Fruit fly (Drosophila melanogaster): ENCODE data around the gene CG14879.

CG14879 gene

DNA sequence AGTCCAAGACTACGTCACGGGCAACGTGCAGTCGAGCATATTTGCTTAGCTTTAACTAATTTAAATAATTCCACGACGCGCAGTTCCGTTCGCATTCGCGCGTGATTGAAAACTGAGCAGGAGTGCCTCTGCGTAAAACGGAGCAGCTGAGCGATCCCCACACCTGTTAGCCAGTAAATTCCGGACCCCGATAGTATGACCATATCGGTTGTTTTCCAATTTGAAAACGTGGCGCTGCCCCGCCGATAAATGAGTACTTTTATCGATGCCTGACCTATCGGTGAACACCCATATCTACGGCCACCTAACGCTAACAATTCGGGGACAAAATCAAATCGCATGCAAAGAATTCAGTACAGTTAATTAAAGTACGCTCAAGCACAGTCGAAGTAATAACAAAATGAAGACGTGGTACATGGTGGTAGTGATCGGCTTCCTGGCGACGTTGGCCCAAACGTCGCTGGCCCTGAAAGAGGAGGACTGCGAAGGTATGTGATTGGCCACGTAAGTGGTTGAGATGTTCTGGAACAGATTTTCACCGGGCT, at the start of gene CG14879, which contains the start of gene Manf:
TSS of gene CG14879 (minus strand) at position 116 of the 545 bp plus-strand sequence.
TSS of gene Manf (plus strand) at position 294 of the 545 bp plus-strand sequence.
- no peak for TF ChIP-seq CG17801 (GFP tag; optimal IDR thresholded peaks at IDR 0.05; ENCODE audit: partially characterized antibody)

dm6 chr3R:16396565-16396964, 47.5 kb upstream of the CG14879 start:
- no peak for TF ChIP-seq CG17801 (GFP tag; optimal IDR thresholded peaks at IDR 0.05; ENCODE audit: partially characterized antibody)

dm6 chr3R:16395448-16395847, 46.4 kb upstream of the CG14879 start:
- no peak for TF ChIP-seq CG17801 (GFP tag; optimal IDR thresholded peaks at IDR 0.05; ENCODE audit: partially characterized antibody)

dm6 chr3R:16394531-16394930, 45.5 kb upstream of the CG14879 start:
- no peak for TF ChIP-seq CG17801 (GFP tag; optimal IDR thresholded peaks at IDR 0.05; ENCODE audit: partially characterized antibody)

DNA sequence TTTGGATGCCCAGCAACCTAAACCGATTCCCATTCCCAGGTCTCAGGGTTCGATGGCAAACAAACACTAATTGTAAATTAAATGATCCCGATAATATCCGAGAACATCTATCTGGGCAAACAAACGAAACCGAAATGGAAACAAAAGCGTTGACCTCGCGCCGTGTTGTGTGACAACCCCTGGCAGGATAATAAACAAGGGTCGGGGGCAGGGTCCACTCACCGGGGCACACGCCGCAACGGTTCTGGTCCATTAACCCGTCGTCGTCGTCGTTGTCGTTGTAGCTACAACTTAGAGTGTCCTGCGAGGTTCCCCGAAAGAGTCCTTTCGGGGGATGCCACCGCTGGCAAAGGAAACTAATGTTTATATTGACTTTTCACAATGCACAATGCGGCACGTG, 40.1 kb upstream of the CG14879 start:
- no peak for TF ChIP-seq CG17801 (GFP tag; optimal IDR thresholded peaks at IDR 0.05; ENCODE audit: partially characterized antibody)

DNA sequence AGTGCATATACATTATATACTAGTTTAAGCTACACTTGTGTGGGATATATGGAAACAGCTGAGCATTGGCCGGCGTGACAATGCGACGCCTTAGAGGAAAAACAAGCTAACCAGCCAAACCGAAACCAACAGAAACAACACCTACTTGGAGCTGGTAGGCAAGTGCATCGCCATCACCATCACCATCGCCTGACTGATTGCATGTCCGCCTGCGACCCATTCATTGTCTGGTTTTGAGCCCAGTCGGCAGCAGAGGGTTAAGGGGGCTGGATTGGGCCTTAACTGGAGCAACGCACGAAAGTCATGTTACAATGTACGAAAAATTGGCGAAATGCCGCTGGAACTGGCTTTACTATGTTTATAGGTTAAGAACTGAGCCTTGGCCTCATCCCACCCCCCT, 38.0 kb upstream of the CG14879 start:
- no peak for TF ChIP-seq CG17801 (GFP tag; optimal IDR thresholded peaks at IDR 0.05; ENCODE audit: partially characterized antibody)

dm6 chr3R:16385586-16385985, 36.6 kb upstream of the CG14879 start:
- TF ChIP-seq CG17801 (GFP tag; optimal IDR thresholded peaks at IDR 0.05; ENCODE audit: partially characterized antibody): no peak

DNA sequence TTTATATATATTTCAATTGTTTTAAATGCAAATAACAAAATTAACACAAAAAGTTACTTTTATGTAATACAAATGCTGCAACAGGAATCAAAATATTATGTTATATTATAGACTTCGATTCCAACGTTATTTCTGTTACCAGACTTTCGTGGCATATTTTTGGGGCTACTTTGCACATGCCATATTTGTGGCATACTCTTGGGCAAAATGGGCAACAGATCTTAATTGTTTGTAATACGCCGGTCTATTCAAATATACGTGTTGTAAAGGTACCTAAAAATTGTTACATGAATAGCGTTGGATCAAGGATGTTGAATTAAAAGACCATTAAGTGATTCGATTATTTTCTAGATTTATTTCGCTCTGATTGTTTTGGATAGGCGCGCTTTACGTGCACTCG, 25.1 kb upstream of the CG14879 start:
- no peak for TF ChIP-seq CG17801 (GFP tag; optimal IDR thresholded peaks at IDR 0.05; ENCODE audit: partially characterized antibody)

- no peak for TF ChIP-seq CG17801 (GFP tag; optimal IDR thresholded peaks at IDR 0.05; ENCODE audit: partially characterized antibody)
Observed at dm6 chr3R:16370433-16370832, 21.4 kb upstream of the CG14879 start, which contains the start of gene CG10317. Gene CG10317 (minus strand): TSS chr3R:16370533.

DNA sequence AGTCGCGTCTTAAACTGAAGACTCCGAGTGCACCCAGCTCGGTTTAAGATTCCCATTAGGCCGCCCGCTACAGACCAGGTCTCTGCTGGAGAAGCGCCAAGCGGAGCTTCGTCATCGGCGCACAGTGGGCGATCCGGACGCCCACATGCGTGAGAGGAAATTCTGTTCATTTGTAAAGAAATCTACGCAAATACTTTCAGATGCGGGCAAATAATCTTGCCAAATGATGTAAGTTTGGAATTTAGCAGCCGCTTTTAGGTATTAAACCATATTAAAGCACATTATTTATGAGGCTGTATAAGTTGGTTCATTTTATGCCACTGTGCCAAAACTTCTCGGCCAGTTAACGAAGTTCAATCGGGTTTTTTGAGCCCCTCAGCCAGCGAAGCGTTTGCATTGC, 19.3 kb upstream of the CG14879 start, which contains the start of gene js:
TSS of gene js (minus strand) at position 19 of the 400 bp plus-strand sequence.
- no peak for TF ChIP-seq CG17801 (GFP tag; optimal IDR thresholded peaks at IDR 0.05; ENCODE audit: partially characterized antibody)

DNA sequence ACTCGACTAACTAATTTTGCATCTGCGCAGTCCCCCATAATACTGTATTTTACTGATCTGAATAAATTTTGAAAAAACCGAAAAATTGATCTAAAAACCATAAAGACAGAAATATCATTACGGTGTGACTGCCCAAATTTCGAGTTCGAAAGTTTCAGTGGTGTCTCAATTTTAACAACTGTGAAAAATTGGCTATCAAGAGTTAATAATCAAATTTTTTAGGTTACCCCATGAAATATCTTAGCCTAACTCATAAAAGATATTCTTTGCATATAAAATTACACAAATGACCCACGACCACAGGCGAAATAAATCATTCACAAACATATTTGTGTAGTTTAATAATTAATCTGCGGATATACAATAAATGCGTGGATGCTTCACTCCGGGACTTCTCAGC, 11.0 kb upstream of the CG14879 start, which contains the start of gene CG42446:
TSS of gene CG42446 (minus strand) at position 101 of the 400 bp plus-strand sequence.
- no peak for TF ChIP-seq CG17801 (GFP tag; optimal IDR thresholded peaks at IDR 0.05; ENCODE audit: partially characterized antibody)

DNA sequence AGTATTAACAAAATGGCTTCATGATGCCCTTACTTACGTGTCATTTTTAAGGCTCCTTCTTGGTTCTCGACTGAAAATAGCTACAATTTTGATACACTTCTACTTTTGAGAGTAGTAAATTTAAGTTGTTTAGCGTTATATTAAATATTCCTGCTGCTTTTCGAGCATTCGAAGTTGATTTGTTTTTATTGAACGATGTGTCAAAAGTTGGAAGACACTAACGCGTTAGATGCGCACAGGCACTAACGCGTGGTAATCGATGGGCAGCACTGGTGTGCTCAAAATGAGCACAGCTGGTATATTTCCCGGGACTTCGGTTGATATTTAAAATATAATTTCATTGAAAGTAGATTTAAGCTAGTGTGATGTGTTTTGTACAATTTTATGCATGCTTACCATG, 10.1 kb upstream of the CG14879 start, which contains the start of gene CG17931:
TSS of gene CG17931 (minus strand) at position 369 of the 400 bp plus-strand sequence.
- no peak for TF ChIP-seq CG17801 (GFP tag; optimal IDR thresholded peaks at IDR 0.05; ENCODE audit: partially characterized antibody)

DNA sequence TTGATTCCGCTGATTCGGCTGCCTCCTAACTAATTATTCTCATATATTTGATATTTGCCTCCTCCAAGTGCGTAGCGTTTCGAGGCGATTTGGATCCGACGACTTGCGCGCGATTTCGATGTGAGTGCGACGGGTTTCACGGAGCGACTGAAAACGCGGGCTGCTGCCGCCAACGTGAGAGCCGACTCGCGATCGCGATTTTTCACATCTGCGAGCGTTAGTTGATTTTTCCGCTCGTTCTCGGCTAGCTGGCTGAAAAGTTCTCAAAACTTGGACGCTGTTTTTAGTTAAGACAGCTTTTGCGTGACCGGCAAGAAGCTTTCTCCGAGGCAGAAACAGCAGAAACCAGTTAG, 7.8 kb upstream of the CG14879 start, which contains the start of gene CG10311:
TSS of gene CG10311 (minus strand) at position 153 of the 353 bp plus-strand sequence.
- TF ChIP-seq CG17801 (GFP tag; optimal IDR thresholded peaks at IDR 0.05; ENCODE audit: partially characterized antibody): no peak

DNA sequence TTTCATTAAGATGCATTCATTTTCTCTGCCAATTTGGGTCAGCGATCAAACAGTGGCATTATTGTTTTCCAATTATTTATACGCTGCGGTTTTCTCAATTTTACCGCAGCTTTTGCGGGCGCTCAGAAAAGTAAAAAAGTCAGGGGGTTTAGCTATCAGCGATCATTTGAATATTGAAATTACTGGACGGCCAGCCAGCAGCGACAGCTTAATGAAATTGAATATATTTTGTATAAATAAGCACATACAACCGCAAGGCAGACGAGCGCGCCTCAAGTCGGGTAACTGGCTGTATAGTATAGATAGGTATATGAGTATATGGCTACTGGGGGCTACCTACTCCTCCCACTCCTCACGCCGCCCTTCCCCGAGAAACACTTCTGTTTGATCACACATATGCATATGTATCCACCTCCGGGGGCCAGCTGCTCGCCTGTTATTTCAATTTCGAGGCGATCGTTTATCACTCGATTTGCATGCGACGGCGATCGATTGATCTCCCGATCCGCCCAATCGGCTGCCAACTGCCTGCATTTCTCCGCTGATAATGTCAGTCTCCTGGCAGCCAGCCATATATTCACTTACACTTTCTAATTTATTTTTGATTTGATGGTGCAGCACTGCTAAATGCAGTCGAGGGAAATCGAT, 7.3 kb upstream of the CG14879 start:
- TF ChIP-seq CG17801 (GFP tag; optimal IDR thresholded peaks at IDR 0.05; ENCODE audit: partially characterized antibody): no peak

- TF ChIP-seq CG17801 (GFP tag; optimal IDR thresholded peaks at IDR 0.05; ENCODE audit: partially characterized antibody): no peak
Observed at dm6 chr3R:16355393-16355943, 6.4 kb upstream of the CG14879 start.

DNA sequence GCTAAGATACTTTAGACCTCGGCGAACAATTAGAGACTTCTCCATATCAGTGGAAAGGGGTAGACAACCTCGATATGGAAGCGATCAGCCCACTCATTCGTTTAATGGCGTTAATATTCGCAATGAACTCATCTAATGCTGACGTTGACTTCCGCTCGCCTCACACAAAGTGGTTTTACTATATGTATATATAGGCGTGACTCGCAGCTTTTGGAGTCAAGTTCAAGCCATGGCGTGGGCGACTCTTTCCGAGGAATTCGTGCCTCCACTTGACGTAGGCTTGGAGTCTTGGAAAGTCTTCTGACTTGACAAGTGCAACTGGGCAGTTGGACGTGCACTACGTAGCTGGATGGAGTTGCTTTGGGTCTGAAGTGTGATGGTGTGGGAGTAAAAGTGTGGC, 4.6 kb upstream of the CG14879 start:
- TF ChIP-seq CG17801 (GFP tag; optimal IDR thresholded peaks at IDR 0.05; ENCODE audit: partially characterized antibody): no peak

All from ovary, adult (tissue).